Fruit fly (Drosophila melanogaster) whole organism, embryonic: ENCODE data around the gene tth.

Experiments used
- CG15601 ChIP-seq: fragments of 200-800 bp; sonication (Bioruptor generic); optimal IDR thresholded peaks from 3 replicates; lab custom pipeline; 2019; ENCODE audit warnings: missing biosample characterization, mild to moderate bottlenecking, missing genetic modification characterization, moderate library complexity
- CG6854 ChIP-seq: fragments of 200-800 bp; sonication (Bioruptor generic); optimal IDR thresholded peaks from 3 replicates; lab custom pipeline; 2017; ENCODE audit warnings: missing biosample characterization, mild to moderate bottlenecking, missing genetic modification characterization
- Max ChIP-seq: fragments of 200-800 bp; sonication (Bioruptor generic); optimal IDR thresholded peaks from 2 replicates; lab custom pipeline; 2016; ENCODE audit warnings: missing biosample characterization, mild to moderate bottlenecking, missing genetic modification characterization
- jumu ChIP-seq: fragments of 200-800 bp; sonication (Bioruptor generic); optimal IDR thresholded peaks from 3 replicates; lab custom pipeline; 2016; ENCODE audit warnings: missing biosample characterization, missing genetic modification characterization
- pan ChIP-seq, 4 experiments: fragments of >200 bp in 3 of 4; fragments of 200-800 bp in 1 of 4; sonication (Bioruptor generic) in 1 of 4; optimal IDR thresholded peaks in 3 of 4; IDR thresholded peaks in 1 of 4; 2 replicates each; pipeline versions ENCODE4 v1.3.6 to Lab custom; 2017 to 2022; ENCODE audit warnings: missing biosample characterization in 2 of 4, missing genetic modification characterization in 2 of 4, mixed read lengths in 1 of 4

dm6 chrX:13568841-13569240 is 47.5 kb downstream of the tth start:
- TF ChIP-seq CG15601 (tag; lab: Kevin White, UChicago), result no peak
- TF ChIP-seq CG6854 (GFP tag; lab: Kevin White, UChicago), result no peak
- TF ChIP-seq jumu (GFP tag; lab: Kevin White, UChicago), result no peak
- no peak for TF ChIP-seq Max (GFP tag; lab: Kevin White, UChicago)
- TF ChIP-seq pan (optimal IDR thresholded peaks at IDR 0.05; lab: Kevin White, UChicago), result no peak
- no peak for TF ChIP-seq pan (GFP tag; optimal IDR thresholded peaks at IDR 0.05 in 1 of 2, IDR thresholded peaks at IDR 0.05 in 1 of 2)
